Fruit fly (Drosophila melanogaster): ENCODE results near the gene Pgk.

Pgk gene

DNA sequence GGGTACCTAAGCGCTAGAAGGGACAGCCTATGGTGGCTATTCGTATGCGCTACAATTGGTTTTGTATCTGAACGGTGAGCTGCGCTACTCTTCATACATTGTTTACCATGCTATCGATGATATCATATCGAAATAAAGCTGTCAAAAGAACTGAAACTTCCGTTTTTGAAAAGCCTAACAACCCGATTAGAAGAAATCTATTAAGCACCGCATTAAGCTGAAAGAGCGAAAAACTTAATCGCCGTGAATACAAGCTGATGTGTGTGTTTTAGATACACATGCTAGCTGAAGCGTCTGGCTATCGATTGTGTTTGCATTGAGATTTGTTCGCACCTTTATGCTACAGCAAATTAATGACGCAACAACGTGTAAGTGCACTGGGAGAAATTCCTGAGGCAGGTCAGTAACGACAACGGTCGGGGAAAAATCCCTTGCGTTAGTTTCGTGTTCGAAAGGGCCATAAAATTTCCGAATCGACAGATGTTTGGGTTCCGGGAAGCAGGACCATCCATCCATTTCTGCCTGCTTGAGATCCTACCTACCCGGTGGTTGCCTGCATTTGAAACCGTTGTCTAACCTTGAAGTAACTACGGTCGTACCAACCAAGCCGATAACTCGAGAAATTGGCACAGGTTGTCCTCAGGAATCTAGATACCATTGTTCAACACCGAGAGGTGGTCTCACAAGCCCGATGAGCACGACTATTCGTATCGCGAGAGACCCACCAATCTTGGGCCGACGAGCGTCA lies 2.4 kb downstream of the Pgk start (continued):
- peak in 1 of 2 experiments; percentile 83 for TF ChIP-seq Eip74EF (GFP tag; optimal IDR thresholded peaks at IDR 0.05)
- no peak for TF ChIP-seq hbn (GFP tag; IDR thresholded peaks at IDR 0.05; ENCODE audit: partially characterized antibody)
- TF ChIP-seq hth (optimal IDR thresholded peaks at IDR 0.05) = no peak
- TF ChIP-seq pnt (GFP tag; optimal IDR thresholded peaks at IDR 0.05) = peak; percentile 70
- no peak for TF ChIP-seq Oaz (GFP tag; IDR thresholded peaks at IDR 0.05)
- TF ChIP-seq CG2116 (GFP tag; optimal IDR thresholded peaks at IDR 0.05) = peak; percentile 27
- TF ChIP-seq CG10654 (GFP tag; optimal IDR thresholded peaks at IDR 0.05) = peak; percentile 66
- no peak for TF ChIP-seq Hr39 (optimal IDR thresholded peaks at IDR 0.05)
- peak; percentile 88 for TF ChIP-seq cwo (GFP tag; optimal IDR thresholded peaks at IDR 0.05)
- peak; percentile 71 for TF ChIP-seq CG3838 (GFP tag; optimal IDR thresholded peaks at IDR 0.05)
- TF ChIP-seq CG1603 (tag; optimal IDR thresholded peaks at IDR 0.05) = peak; percentile 75
- peak; percentile 66 for TF ChIP-seq CG12104 (GFP tag; optimal IDR thresholded peaks at IDR 0.05)
- TF ChIP-seq mirr (GFP tag; optimal IDR thresholded peaks at IDR 0.05) = peak; percentile 87
- TF ChIP-seq CG5245 (GFP tag; optimal IDR thresholded peaks at IDR 0.05) = peak; percentile 63
- peak; percentile 95 for TF ChIP-seq lab (GFP tag; optimal IDR thresholded peaks at IDR 0.05)
- TF ChIP-seq CG1024 (GFP tag; IDR thresholded peaks at IDR 0.05) = no peak
- TF ChIP-seq CG6683 (GFP tag; optimal IDR thresholded peaks at IDR 0.05) = peak; percentile 52
- peak; percentile 69 for TF ChIP-seq Camta (GFP tag; optimal IDR thresholded peaks at IDR 0.05)
- peak; percentile 75 for TF ChIP-seq zen (tag; optimal IDR thresholded peaks at IDR 0.05)
- TF ChIP-seq CG4404 (GFP tag; IDR thresholded peaks at IDR 0.05) = no peak
- TF ChIP-seq CG7987 (GFP tag; optimal IDR thresholded peaks at IDR 0.05) = peak; percentile 86
- peak; percentile 73 for TF ChIP-seq gsb-n (tag; optimal IDR thresholded peaks at IDR 0.05)
- no peak for TF ChIP-seq p53 (GFP tag; optimal IDR thresholded peaks at IDR 0.05)
- TF ChIP-seq ind (GFP tag; optimal IDR thresholded peaks at IDR 0.05) = peak; percentile 89
- peak; percentile 77 for TF ChIP-seq CG1647 (GFP tag; optimal IDR thresholded peaks at IDR 0.05)
- peak; percentile 85 for TF ChIP-seq bcd (GFP tag; optimal IDR thresholded peaks at IDR 0.05)
- peak; percentile 48 for TF ChIP-seq CG8388 (GFP tag; optimal IDR thresholded peaks at IDR 0.05)
- peak; percentile 76 for TF ChIP-seq CG34376 (GFP tag; optimal IDR thresholded peaks at IDR 0.05)
- no peak for TF ChIP-seq prd (optimal IDR thresholded peaks at IDR 0.05)
- no peak for TF ChIP-seq prd (GFP tag; IDR thresholded peaks at IDR 0.05)
- TF ChIP-seq HmgZ (tag; optimal IDR thresholded peaks at IDR 0.05) = peak; percentile 85
- no peak for TF ChIP-seq Dip2 (GFP tag; IDR thresholded peaks at IDR 0.05)
- TF ChIP-seq br (optimal IDR thresholded peaks at IDR 0.05) = no peak
- peak; percentile 69 for TF ChIP-seq CG17385 (GFP tag; optimal IDR thresholded peaks at IDR 0.05)
- TF ChIP-seq CG15696 (tag; optimal IDR thresholded peaks at IDR 0.05) = peak; percentile 51
- peak; percentile 74 for TF ChIP-seq fd96Cb (tag; optimal IDR thresholded peaks at IDR 0.05)
- TF ChIP-seq CG14050 (GFP tag; IDR thresholded peaks at IDR 0.05) = no peak
- TF ChIP-seq Gsc (GFP tag; IDR thresholded peaks at IDR 0.05) = no peak
- TF ChIP-seq CG13624 (GFP tag; optimal IDR thresholded peaks at IDR 0.05) = peak; percentile 90
- peak; percentile 22 for TF ChIP-seq pzg (GFP tag; optimal IDR thresholded peaks at IDR 0.05)
- peak; percentile 52 for TF ChIP-seq Sox102F (GFP tag; optimal IDR thresholded peaks at IDR 0.05)
- TF ChIP-seq fu2 (GFP tag; optimal IDR thresholded peaks at IDR 0.05) = peak; percentile 69
- no peak for TF ChIP-seq ap (GFP tag; IDR thresholded peaks at IDR 0.05)
- no peak for TF ChIP-seq dan (GFP tag; IDR thresholded peaks at IDR 0.05)
- peak; percentile 19 for TF ChIP-seq NC2α (GFP tag; optimal IDR thresholded peaks at IDR 0.05)
- TF ChIP-seq CG2202 (tag; optimal IDR thresholded peaks at IDR 0.05) = peak; percentile 28
- TF ChIP-seq caup (GFP tag; optimal IDR thresholded peaks at IDR 0.05; ENCODE audit: severe bottlenecking) = peak; percentile 89
- TF ChIP-seq CG4424 (GFP tag; optimal IDR thresholded peaks at IDR 0.05) = peak; percentile 72
- TF ChIP-seq CG3065 (GFP tag; optimal IDR thresholded peaks at IDR 0.05) = peak; percentile 26
- TF ChIP-seq CG2120 (GFP tag; optimal IDR thresholded peaks at IDR 0.05) = peak; percentile 91
